Worm (Caenorhabditis elegans) whole organism, L1 larva: ENCODE measurements around the gene C49F8.3.

ENCODE experiments used
- C04F5.9 ChIP-seq: sonication (generic microtip); optimal IDR thresholded peaks from 2 replicates; lab custom pipeline; 2016; ENCODE audit warnings: missing genetic modification characterization, missing compliant biosample characterization
- C16A3.4 ChIP-seq: fragments of 150-350 bp; optimal IDR thresholded peaks from 2 replicates; lab custom pipeline; 2014; ENCODE audit warnings: missing biosample characterization, missing genetic modification characterization
- C34B4.2 ChIP-seq: sonication (generic microtip); optimal IDR thresholded peaks from 2 replicates; lab custom pipeline; 2017; ENCODE audit warnings: mild to moderate bottlenecking, missing genetic modification characterization, missing compliant biosample characterization
- F16B12.6 ChIP-seq: fragments of 150-350 bp; optimal IDR thresholded peaks from 2 replicates; lab custom pipeline; 2014; ENCODE audit warnings: missing biosample characterization, missing genetic modification characterization
- Y116A8C.19 ChIP-seq: sonication (generic microtip); optimal IDR thresholded peaks from 2 replicates; lab custom pipeline; 2016; ENCODE audit warnings: missing compliant biosample characterization, missing genetic modification characterization, borderline replicate concordance
- aha-1 ChIP-seq: fragments of 150-350 bp; optimal IDR thresholded peaks from 2 replicates; lab custom pipeline; 2014; ENCODE audit warnings: missing biosample characterization, missing genetic modification characterization
- alr-1 ChIP-seq: fragments of 200-800 bp; sonication (Bioruptor generic); optimal IDR thresholded peaks from 2 replicates; lab custom pipeline; 2018; ENCODE audit warnings: borderline replicate concordance, mild to moderate bottlenecking, missing genetic modification characterization, missing compliant biosample characterization
- ama-1 ChIP-seq: fragments of 150-350 bp; optimal IDR thresholded peaks from 2 replicates; lab custom pipeline; 2014
- ceh-63 ChIP-seq: fragments of 200-800 bp; sonication (Bioruptor generic); optimal IDR thresholded peaks from 2 replicates; lab custom pipeline; 2018; ENCODE audit warnings: mild to moderate bottlenecking, missing genetic modification characterization, missing compliant biosample characterization
- ceh-82 ChIP-seq, 3 experiments: fragments of 150-350 bp in 1 of 3; sonication (generic microtip) in 2 of 3; optimal IDR thresholded peaks; 2 replicates each; lab custom pipeline; 2014 to 2017; ENCODE audit warnings: missing biosample characterization in 3 of 3, missing genetic modification characterization in 3 of 3
- ceh-90 ChIP-seq: sonication (generic microtip); optimal IDR thresholded peaks from 2 replicates; lab custom pipeline; 2016; ENCODE audit warnings: missing genetic modification characterization, missing compliant biosample characterization
- dsc-1 ChIP-seq: sonication (generic microtip); optimal IDR thresholded peaks from 2 replicates; lab custom pipeline; 2016; ENCODE audit warnings: mild to moderate bottlenecking, missing genetic modification characterization, missing compliant biosample characterization
- efl-1 ChIP-seq, 4 experiments: fragments of 150-350 bp; optimal IDR thresholded peaks in 3 of 4; peaks in 1 of 4; 1 replicate in 1 of 4; 2 replicates in 3 of 4; lab custom pipeline; 2014; ENCODE audit warnings: missing biosample characterization in 2 of 4, missing genetic modification characterization in 2 of 4, missing genetic modification reagents in 2 of 4
- egl-13 ChIP-seq: sonication (generic microtip); optimal IDR thresholded peaks from 2 replicates; lab custom pipeline; 2016; ENCODE audit warnings: missing genotype, missing genetic modification reagents, missing genetic modification characterization, missing compliant biosample characterization
- egl-27 ChIP-seq, 2 experiments: fragments of 150-350 bp in 1 of 2; sonication (generic microtip); optimal IDR thresholded peaks; 3 replicates each; lab custom pipeline; 2017 to 2018; ENCODE audit warnings: missing biosample characterization in 2 of 2, missing genetic modification characterization in 2 of 2, missing genetic modification reagents in 2 of 2
- elt-3 ChIP-seq, 6 experiments: fragments of 150-350 bp in 1 of 6; sonication (generic microtip); optimal IDR thresholded peaks; 2 replicates each; lab custom pipeline; 2017 to 2018; ENCODE audit warnings: missing biosample characterization in 6 of 6, missing genetic modification characterization in 6 of 6, inconsistent platforms in 1 of 6
- fkh-8 ChIP-seq: sonication (generic microtip); optimal IDR thresholded peaks from 2 replicates; lab custom pipeline; 2016; ENCODE audit warnings: mild to moderate bottlenecking, missing genetic modification characterization, missing compliant biosample characterization
- fos-1 ChIP-seq: fragments of 150-350 bp; optimal IDR thresholded peaks from 2 replicates; lab custom pipeline; 2014; ENCODE audit warnings: missing biosample characterization, missing genetic modification characterization
- grh-1 ChIP-seq: fragments of 200-800 bp; sonication (Bioruptor generic); IDR thresholded peaks from 2 replicates; pipeline ENCODE4 v1.3.6; 2022; ENCODE audit warnings: missing genetic modification reagents, missing genetic modification characterization, missing compliant biosample characterization
- hlh-4 ChIP-seq: sonication (generic microtip); optimal IDR thresholded peaks from 2 replicates; lab custom pipeline; 2016; ENCODE audit warnings: mild to moderate bottlenecking, missing genetic modification characterization, missing compliant biosample characterization
- hpl-2 ChIP-seq: fragments of 150-350 bp; optimal IDR thresholded peaks from 2 replicates; lab custom pipeline; 2014; ENCODE audit warnings: missing biosample characterization, missing genetic modification reagents, missing genetic modification characterization
- irx-1 ChIP-seq: sonication (generic microtip); optimal IDR thresholded peaks from 2 replicates; lab custom pipeline; 2016; ENCODE audit warnings: missing genetic modification characterization, missing compliant biosample characterization
- isw-1 ChIP-seq: fragments of 200-800 bp; sonication (Bioruptor generic); IDR thresholded peaks from 2 replicates; pipeline ENCODE4 v1.3.6; 2022; ENCODE audit warnings: missing genetic modification characterization, missing compliant biosample characterization
- lin-13 ChIP-seq: fragments of 150-350 bp; optimal IDR thresholded peaks from 2 replicates; lab custom pipeline; 2014; ENCODE audit warnings: missing biosample characterization, missing genetic modification reagents, missing genetic modification characterization
- lin-14 ChIP-seq: fragments of 200-800 bp; sonication (Bioruptor generic); optimal IDR thresholded peaks from 2 replicates; lab custom pipeline; 2018; ENCODE audit warnings: mild to moderate bottlenecking, missing genetic modification characterization, moderate library complexity, missing compliant biosample characterization
- lin-15B ChIP-seq: fragments of 150-350 bp; sonication (generic microtip); optimal IDR thresholded peaks from 3 replicates; lab custom pipeline; 2014; ENCODE audit warnings: missing biosample characterization, missing genetic modification characterization
- lin-35 ChIP-seq, 2 experiments: fragments of 150-350 bp; optimal IDR thresholded peaks; 2 replicates each; lab custom pipeline; 2014; ENCODE audit warnings: missing biosample characterization in 2 of 2, missing genetic modification characterization in 2 of 2, missing genetic modification reagents in 2 of 2
- lin-39 ChIP-seq: fragments of 150-350 bp; optimal IDR thresholded peaks from 2 replicates; lab custom pipeline; 2014; ENCODE audit warnings: missing biosample characterization, missing genetic modification reagents, missing genetic modification characterization
- lsy-2 ChIP-seq, 2 experiments: fragments of 150-350 bp; optimal IDR thresholded peaks; 2 replicates each; lab custom pipeline; 2014; ENCODE audit warnings: missing biosample characterization in 2 of 2, missing genetic modification characterization in 2 of 2
- mdl-1 ChIP-seq, 2 experiments: fragments of 150-350 bp; optimal IDR thresholded peaks; 2 replicates each; lab custom pipeline; 2014 to 2017; ENCODE audit warnings: missing biosample characterization in 2 of 2, missing genetic modification characterization in 2 of 2, inconsistent platforms in 1 of 2
- mef-2 ChIP-seq: fragments of 150-350 bp; optimal IDR thresholded peaks from 2 replicates; lab custom pipeline; 2014; ENCODE audit warnings: missing biosample characterization, missing genetic modification characterization
- mep-1 ChIP-seq: fragments of 150-350 bp; optimal IDR thresholded peaks from 2 replicates; lab custom pipeline; 2014; ENCODE audit warnings: missing biosample characterization, missing genetic modification characterization
- nhr-12 ChIP-seq: sonication (generic microtip); optimal IDR thresholded peaks from 2 replicates; lab custom pipeline; 2017; ENCODE audit warnings: missing biosample characterization, missing genetic modification characterization
- nhr-20 ChIP-seq: sonication (generic microtip); optimal IDR thresholded peaks from 2 replicates; lab custom pipeline; 2016; ENCODE audit warnings: mild to moderate bottlenecking, missing genetic modification characterization, missing compliant biosample characterization
- nhr-237 ChIP-seq: fragments of 150-350 bp; optimal IDR thresholded peaks from 2 replicates; lab custom pipeline; 2014; ENCODE audit warnings: missing biosample characterization, missing genetic modification characterization
- nhr-28 ChIP-seq: fragments of 150-350 bp; optimal IDR thresholded peaks from 2 replicates; lab custom pipeline; 2014; ENCODE audit warnings: missing biosample characterization, missing genetic modification characterization
- nhr-84 ChIP-seq: sonication (generic microtip); optimal IDR thresholded peaks from 2 replicates; lab custom pipeline; 2017; ENCODE audit warnings: missing biosample characterization, missing genetic modification characterization
- pag-3 ChIP-seq: sonication (generic microtip); optimal IDR thresholded peaks from 2 replicates; lab custom pipeline; 2017; ENCODE audit warnings: missing genetic modification characterization, mild to moderate bottlenecking, missing compliant biosample characterization, antibody characterized with exemption, borderline replicate concordance; ENCODE audit not compliant: insufficient read depth
- pax-3 ChIP-seq: fragments of 200-800 bp; sonication (Bioruptor generic); optimal IDR thresholded peaks from 2 replicates; lab custom pipeline; 2018; ENCODE audit warnings: mild to moderate bottlenecking, missing genetic modification characterization, moderate library complexity, missing compliant biosample characterization
- pqm-1 ChIP-seq: sonication (generic microtip); optimal IDR thresholded peaks from 3 replicates; lab custom pipeline; 2017; ENCODE audit warnings: missing biosample characterization, missing genetic modification characterization
- snu-23 ChIP-seq: sonication (generic microtip); optimal IDR thresholded peaks from 2 replicates; lab custom pipeline; 2016; ENCODE audit warnings: missing genetic modification characterization, missing compliant biosample characterization
- sox-4 ChIP-seq: sonication (generic microtip); optimal IDR thresholded peaks from 2 replicates; lab custom pipeline; 2016; ENCODE audit warnings: missing genetic modification characterization, missing compliant biosample characterization
- sptf-1 ChIP-seq: fragments of 150-350 bp; optimal IDR thresholded peaks from 2 replicates; lab custom pipeline; 2014; ENCODE audit warnings: missing biosample characterization, missing genetic modification characterization
- sup-37 ChIP-seq: fragments of 200-800 bp; sonication (Bioruptor generic); optimal IDR thresholded peaks from 2 replicates; lab custom pipeline; 2018; ENCODE audit warnings: mild to moderate bottlenecking, missing genetic modification characterization, missing compliant biosample characterization
- tlp-1 ChIP-seq: fragments of 150-350 bp; optimal IDR thresholded peaks from 2 replicates; lab custom pipeline; 2014; ENCODE audit warnings: missing biosample characterization, missing genetic modification characterization
- unc-86 ChIP-seq: sonication (generic microtip); optimal IDR thresholded peaks from 2 replicates; lab custom pipeline; 2016; ENCODE audit warnings: missing genetic modification characterization, missing compliant biosample characterization
- xbp-1 ChIP-seq: sonication (generic microtip); optimal IDR thresholded peaks from 2 replicates; lab custom pipeline; 2016; ENCODE audit warnings: missing genetic modification characterization, missing compliant biosample characterization
- zag-1 ChIP-seq: fragments of 150-350 bp; optimal IDR thresholded peaks from 2 replicates; lab custom pipeline; 2014; ENCODE audit warnings: missing biosample characterization, missing genetic modification characterization
- zip-4 ChIP-seq: fragments of 200-800 bp; sonication (Bioruptor generic); optimal IDR thresholded peaks from 2 replicates; lab custom pipeline; 2018; ENCODE audit warnings: mild to moderate bottlenecking, missing genetic modification characterization, moderate library complexity, missing compliant biosample characterization
- ztf-11 ChIP-seq, 2 experiments: sonication (generic microtip); optimal IDR thresholded peaks; 2 replicates each; lab custom pipeline; 2016 to 2017; ENCODE audit warnings: missing genetic modification characterization in 2 of 2, missing biosample characterization in 1 of 2, missing compliant biosample characterization in 1 of 2
- ztf-4 ChIP-seq: fragments of 150-350 bp; optimal IDR thresholded peaks from 2 replicates; lab custom pipeline; 2014; ENCODE audit warnings: missing biosample characterization, missing genetic modification characterization

Gene C49F8.3

DNA sequence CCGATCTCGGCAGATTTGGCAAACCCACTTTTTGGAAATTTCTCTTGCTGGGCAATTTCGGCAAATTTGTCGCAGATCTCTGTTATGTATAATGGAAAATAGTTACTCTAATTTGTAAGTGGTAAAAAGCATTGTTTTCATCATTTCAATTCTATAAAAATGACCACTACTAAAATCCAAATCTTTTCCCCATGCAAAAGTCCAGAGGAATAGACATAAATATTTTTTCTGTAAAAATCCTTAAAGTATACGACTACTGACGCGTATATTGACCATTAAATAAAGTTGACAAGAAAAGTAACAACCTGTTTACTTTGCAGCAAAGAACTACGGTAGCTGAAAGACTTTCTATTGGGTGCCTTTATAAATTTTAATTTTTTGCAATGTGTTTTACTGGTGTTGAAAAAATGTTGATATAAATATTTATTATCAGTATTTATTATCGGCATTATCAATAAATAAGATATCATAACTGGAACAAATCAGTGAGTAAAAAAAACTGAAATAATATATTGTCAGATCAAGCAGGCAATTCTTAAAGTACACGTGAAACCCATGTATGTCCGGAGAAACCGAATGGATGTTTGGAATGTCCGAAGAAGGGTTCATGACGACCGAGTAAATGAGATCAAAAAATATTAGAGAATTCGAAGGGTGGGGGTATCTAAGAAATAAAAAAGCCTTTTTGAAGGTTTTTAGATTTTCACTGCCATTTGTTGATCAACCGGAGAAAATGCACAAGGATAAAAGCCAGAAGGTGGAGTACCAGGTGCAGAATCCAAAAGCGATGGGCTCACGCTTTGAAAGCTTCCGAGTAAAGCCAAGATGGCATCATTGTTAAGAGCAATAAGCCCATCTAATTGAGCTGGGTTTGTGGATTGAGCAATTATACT lies 37.9 kb downstream of the C49F8.3 start:
- TF ChIP-seq isw-1 (no peak), efl-1 (optimal IDR thresholded peaks at IDR 0.05; lab: Kevin White, UChicago) (no peak), efl-1 (GFP tag; optimal IDR thresholded peaks at IDR 0.05 in 1 of 2; lab: Kevin White, UChicago) (peak in 1 of 2 experiments; percentile 67), tlp-1 (no peak), nhr-20 (tag; lab: Kevin White, UChicago) (peak; percentile 52), unc-86 (tag; lab: Kevin White, UChicago) (no peak), snu-23 (GFP tag; lab: Kevin White, UChicago) (peak; percentile 55), lsy-2 (tag; optimal IDR thresholded peaks at IDR 0.05; lab: Kevin White, UChicago) (peak; percentile 39 to 43), F16B12.6 (tag; lab: Kevin White, UChicago) (no peak), grh-1 (GFP tag; lab: Robert Waterston, UW) (no peak), pqm-1 (tag; lab: Kevin White, UChicago) (no peak), ztf-11 (tag; optimal IDR thresholded peaks at IDR 0.05; lab: Kevin White, UChicago) (peak in 1 of 2 experiments; percentile 6), ama-1 (lab: Kevin White, UChicago) (peak; percentile 85), sox-4 (no peak), dsc-1 (no peak), hlh-4 (tag; lab: Kevin White, UChicago) (no peak), nhr-237 (tag; lab: Kevin White, UChicago) (no peak), elt-3 (tag; optimal IDR thresholded peaks at IDR 0.05; lab: Kevin White, UChicago) (peak in 1 of 6 experiments; percentile 62), lin-39 (tag; lab: Kevin White, UChicago) (no peak), pax-3 (tag; lab: Kevin White, UChicago) (peak; percentile 11), pag-3 (tag; lab: Kevin White, UChicago) (no peak), ceh-63 (no peak), ceh-90 (tag; lab: Kevin White, UChicago) (no peak), Y116A8C.19 (tag; lab: Kevin White, UChicago) (no peak), zip-4 (GFP tag; lab: Kevin White, UChicago) (no peak), alr-1 (tag; lab: Kevin White, UChicago) (no peak), mep-1 (tag; lab: Kevin White, UChicago) (no peak), xbp-1 (no peak), fos-1 (no peak), sup-37 (GFP tag; lab: Kevin White, UChicago) (peak; percentile 8), egl-13 (tag; lab: Kevin White, UChicago) (no peak), nhr-84 (tag; lab: Kevin White, UChicago) (no peak), egl-27 (tag; optimal IDR thresholded peaks at IDR 0.05; lab: Kevin White, UChicago) (no peak), ztf-4 (peak; percentile 80), ceh-82 (tag; optimal IDR thresholded peaks at IDR 0.05; lab: Kevin White, UChicago) (no peak), lin-35 (GFP tag; optimal IDR thresholded peaks at IDR 0.05; lab: Kevin White, UChicago) (peak in 1 of 2 experiments; percentile 18), nhr-12 (tag; lab: Kevin White, UChicago) (no peak), zag-1 (tag; lab: Kevin White, UChicago) (no peak), C04F5.9 (tag; lab: Kevin White, UChicago) (no peak), nhr-28 (tag; lab: Kevin White, UChicago) (no peak), irx-1 (tag; lab: Kevin White, UChicago) (no peak), aha-1 (tag; lab: Kevin White, UChicago) (no peak), mdl-1 (tag; optimal IDR thresholded peaks at IDR 0.05; lab: Kevin White, UChicago) (no peak), C16A3.4 (tag; lab: Kevin White, UChicago) (peak; percentile 33), C34B4.2 (tag; lab: Kevin White, UChicago) (no peak), fkh-8 (no peak), sptf-1 (no peak), lin-14 (GFP tag; lab: Kevin White, UChicago) (peak; percentile 18), lin-13 (peak; percentile 46), mef-2 (tag; lab: Kevin White, UChicago) (no peak), hpl-2 (peak; percentile 19), lin-15B (no peak)
